Fruit fly (Drosophila melanogaster): ENCODE data around the gene Ras64B.

The Ras64B gene

DNA sequence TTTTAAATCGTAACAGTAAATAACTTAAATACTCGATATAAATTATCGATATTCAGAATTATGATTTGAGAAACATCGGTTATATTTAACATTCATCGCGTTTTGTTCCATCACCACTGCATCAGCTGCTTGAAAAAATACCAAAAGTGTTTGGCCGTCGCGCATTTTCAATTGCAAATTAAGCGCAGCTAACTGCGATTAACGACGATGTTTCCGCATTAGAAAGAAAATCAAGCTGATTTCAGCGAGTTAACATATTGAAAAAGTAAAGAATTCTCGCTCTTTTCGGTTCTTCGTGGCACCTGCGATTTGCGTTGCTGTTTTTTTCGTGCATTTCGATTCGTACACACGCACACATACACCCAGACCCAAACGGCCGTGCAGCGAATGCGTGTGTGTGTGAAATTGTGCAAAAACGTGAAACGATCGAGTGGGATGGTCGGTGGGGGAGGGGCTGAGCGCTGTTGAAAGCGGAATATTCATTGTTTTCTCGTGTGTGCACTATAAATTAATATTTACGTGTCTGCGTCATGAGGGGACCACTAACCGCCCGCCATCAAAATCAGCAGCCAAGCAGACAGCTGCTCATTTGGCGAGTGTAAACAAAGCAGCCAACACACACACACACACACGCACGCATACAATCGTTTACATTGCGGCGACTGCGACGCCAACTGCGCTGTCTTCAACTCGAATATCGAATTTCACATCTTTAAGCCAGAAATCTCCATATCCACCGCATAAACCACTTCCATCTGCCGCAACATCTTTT is 30.6 kb upstream of the Ras64B start, which contains the start of gene Ack (continued):
- no peak for TF ChIP-seq unpg (GFP tag; optimal IDR thresholded peaks at IDR 0.05)
- TF ChIP-seq Nf-YB (GFP tag; optimal IDR thresholded peaks at IDR 0.05), result peak; percentile 0
- no peak for TF ChIP-seq CG11504 (tag; optimal IDR thresholded peaks at IDR 0.05)
- peak; percentile 80 for TF ChIP-seq CG14710 (tag; optimal IDR thresholded peaks at IDR 0.05)
- TF ChIP-seq ap (GFP tag; IDR thresholded peaks at IDR 0.05), result no peak
- TF ChIP-seq CG2129 (GFP tag; IDR thresholded peaks at IDR 0.05; ENCODE audit: partially characterized antibody), result peak; percentile 79
- no peak for TF ChIP-seq Eip74EF (GFP tag; optimal IDR thresholded peaks at IDR 0.05)
- TF ChIP-seq CG12219 (GFP tag; optimal IDR thresholded peaks at IDR 0.05), result no peak
- no peak for TF ChIP-seq CG31441 (GFP tag; IDR thresholded peaks at IDR 0.05)
- no peak for TF ChIP-seq CG17359 (tag; optimal IDR thresholded peaks at IDR 0.05)
- TF ChIP-seq CG2875 (GFP tag; optimal IDR thresholded peaks at IDR 0.05), result no peak
- peak; percentile 3 for TF ChIP-seq CG30020 (tag; optimal IDR thresholded peaks at IDR 0.05)
- no peak for TF ChIP-seq seq (GFP tag; IDR thresholded peaks at IDR 0.05)
- no peak for TF ChIP-seq CG10209 (GFP tag; optimal IDR thresholded peaks at IDR 0.05)
- no peak for TF ChIP-seq Dad (GFP tag; optimal IDR thresholded peaks at IDR 0.05)
- no peak for TF ChIP-seq CG17328 (GFP tag; IDR thresholded peaks at IDR 0.05)
- no peak for TF ChIP-seq ssp (GFP tag; IDR thresholded peaks at IDR 0.05)
- no peak for TF ChIP-seq peb (GFP tag; IDR thresholded peaks at IDR 0.05)
- TF ChIP-seq CG2116 (GFP tag; optimal IDR thresholded peaks at IDR 0.05), result peak; percentile 53
- no peak for TF ChIP-seq CG2678 (tag; optimal IDR thresholded peaks at IDR 0.05)
- no peak for TF ChIP-seq Elba2 (GFP tag; optimal IDR thresholded peaks at IDR 0.05)
- TF ChIP-seq Atf3 (GFP tag; optimal IDR thresholded peaks at IDR 0.05), result no peak
- no peak for TF ChIP-seq lab (GFP tag; optimal IDR thresholded peaks at IDR 0.05)
- TF ChIP-seq dan (GFP tag; IDR thresholded peaks at IDR 0.05), result no peak
- no peak for TF ChIP-seq lilli (GFP tag; optimal IDR thresholded peaks at IDR 0.05)
- TF ChIP-seq HmgZ (tag; optimal IDR thresholded peaks at IDR 0.05), result no peak
- TF ChIP-seq nmo (GFP tag; optimal IDR thresholded peaks at IDR 0.05), result peak; percentile 15
- no peak for TF ChIP-seq klu (GFP tag; IDR thresholded peaks at IDR 0.05)
- no peak for TF ChIP-seq croc (GFP tag; conservative IDR thresholded peaks at IDR 0.05)
- TF ChIP-seq Meics (GFP tag; optimal IDR thresholded peaks at IDR 0.05), result no peak
- TF ChIP-seq CG16863 (GFP tag; optimal IDR thresholded peaks at IDR 0.05), result no peak
- TF ChIP-seq CG11247 (GFP tag; IDR thresholded peaks at IDR 0.05), result no peak
- TF ChIP-seq CG15073 (GFP tag; optimal IDR thresholded peaks at IDR 0.05), result no peak
- TF ChIP-seq CG31365 (tag; optimal IDR thresholded peaks at IDR 0.05), result no peak
- TF ChIP-seq CG3847 (GFP tag; IDR thresholded peaks at IDR 0.05), result no peak
- TF ChIP-seq slou (GFP tag; optimal IDR thresholded peaks at IDR 0.05), result no peak
- TF ChIP-seq Trl (optimal IDR thresholded peaks at IDR 0.05), result no peak
- no peak for TF ChIP-seq Trl (GFP tag; optimal IDR thresholded peaks at IDR 0.05)
- TF ChIP-seq sim (GFP tag; IDR thresholded peaks at IDR 0.05), result no peak
- no peak for TF ChIP-seq CG4730 (GFP tag; IDR thresholded peaks at IDR 0.05)
- TF ChIP-seq D19B (GFP tag; optimal IDR thresholded peaks at IDR 0.05), result no peak
- no peak for TF ChIP-seq Vsx1 (GFP tag; optimal IDR thresholded peaks at IDR 0.05)
- TF ChIP-seq ERR (GFP tag; optimal IDR thresholded peaks at IDR 0.05), result no peak
- TF ChIP-seq CG15011 (GFP tag; optimal IDR thresholded peaks at IDR 0.05), result no peak
- no peak for TF ChIP-seq ind (GFP tag; optimal IDR thresholded peaks at IDR 0.05)
- no peak for TF ChIP-seq CG15514 (GFP tag; optimal IDR thresholded peaks at IDR 0.05)
- no peak for TF ChIP-seq CG8290 (GFP tag; optimal IDR thresholded peaks at IDR 0.05)
- TF ChIP-seq CG8290 (tag; optimal IDR thresholded peaks at IDR 0.05), result no peak
- TF ChIP-seq dysf (GFP tag; IDR thresholded peaks at IDR 0.05), result no peak
- TF ChIP-seq CG4617 (GFP tag; optimal IDR thresholded peaks at IDR 0.05; ENCODE audit: borderline replicate concordance), result peak; percentile 66
- no peak for TF ChIP-seq CG1024 (GFP tag; IDR thresholded peaks at IDR 0.05)

All from whole organism, embryonic.